Worm (Caenorhabditis elegans) whole organism, young adult: ENCODE measurements around the gene K02C4.3.

Experiments used
- C06A6.2 ChIP-seq: fragments of 200-800 bp; sonication (Bioruptor generic); conservative IDR thresholded peaks from 2 replicates; pipeline ENCODE4 v1.3.6; 2022; ENCODE audit warnings: missing genetic modification characterization, missing compliant biosample characterization
- D2030.7 ChIP-seq: fragments of 200-800 bp; sonication (Bioruptor generic); IDR thresholded peaks from 2 replicates; pipeline ENCODE4 v1.3.6; 2022; ENCODE audit warnings: missing genetic modification reagents, missing genetic modification characterization, missing compliant biosample characterization
- F22D6.2 ChIP-seq: sonication (generic microtip); optimal IDR thresholded peaks from 2 replicates; lab custom pipeline; 2016; ENCODE audit warnings: mild to moderate bottlenecking, missing genetic modification characterization, missing compliant biosample characterization
- F49E8.2 ChIP-seq: sonication (generic microtip); optimal IDR thresholded peaks from 3 replicates; lab custom pipeline; 2017; ENCODE audit warnings: missing genetic modification characterization, mild to moderate bottlenecking, missing compliant biosample characterization, antibody characterized with exemption, moderate library complexity; ENCODE audit not compliant: insufficient read depth
- F57A8.1 ChIP-seq: fragments of 200-800 bp; sonication (Bioruptor generic); optimal IDR thresholded peaks from 2 replicates; lab custom pipeline; 2018; ENCODE audit warnings: mild to moderate bottlenecking, missing genetic modification characterization, moderate library complexity, missing compliant biosample characterization
- F57C9.4 ChIP-seq: sonication (generic microtip); optimal IDR thresholded peaks from 2 replicates; lab custom pipeline; 2017; ENCODE audit warnings: mild to moderate bottlenecking, missing genetic modification characterization, missing compliant biosample characterization
- K11D2.4 ChIP-seq: fragments of 200-800 bp; sonication (Bioruptor generic); IDR thresholded peaks from 2 replicates; pipeline ENCODE4 v1.3.6; 2022; ENCODE audit warnings: missing genetic modification reagents, missing genetic modification characterization, missing compliant biosample characterization
- Y53F4B.3 ChIP-seq: fragments of 200-800 bp; sonication (Bioruptor generic); IDR thresholded peaks from 2 replicates; pipeline ENCODE4 v1.3.6; 2022; ENCODE audit warnings: missing genetic modification reagents, missing genetic modification characterization, missing compliant biosample characterization
- Y53G8AR.9 ChIP-seq: fragments of 200-800 bp; sonication (Bioruptor generic); conservative IDR thresholded peaks from 2 replicates; pipeline ENCODE4 v1.3.6; 2022; ENCODE audit warnings: missing genetic modification reagents, missing genetic modification characterization, missing compliant biosample characterization
- Y67H2A.10 ChIP-seq: fragments of 200-800 bp; sonication (Bioruptor generic); conservative IDR thresholded peaks from 2 replicates; pipeline ENCODE4 v1.3.6; 2022; ENCODE audit warnings: missing genetic modification reagents, missing genetic modification characterization, missing compliant biosample characterization
- Y95B8A.8 ChIP-seq: fragments of 200-800 bp; sonication (Bioruptor generic); IDR thresholded peaks from 2 replicates; pipeline ENCODE4 v1.3.6; 2022; ENCODE audit warnings: missing genetic modification reagents, missing genetic modification characterization, missing compliant biosample characterization
- ZK185.1 ChIP-seq: sonication (generic microtip); optimal IDR thresholded peaks from 2 replicates; lab custom pipeline; 2016; ENCODE audit warnings: mild to moderate bottlenecking, missing genetic modification characterization, missing compliant biosample characterization; ENCODE audit not compliant: poor library complexity, severe bottlenecking
- aptf-3 ChIP-seq: fragments of 200-800 bp; sonication (Bioruptor generic); IDR thresholded peaks from 2 replicates; pipeline ENCODE4 v1.3.6; 2022; ENCODE audit warnings: missing genetic modification characterization, missing compliant biosample characterization
- athp-1 ChIP-seq: sonication (generic microtip); optimal IDR thresholded peaks from 2 replicates; lab custom pipeline; 2017; ENCODE audit warnings: mild to moderate bottlenecking, missing genetic modification characterization, missing compliant biosample characterization
- attf-3 ChIP-seq: fragments of 200-800 bp; sonication (Bioruptor generic); conservative IDR thresholded peaks from 2 replicates; pipeline ENCODE4 v1.3.6; 2022; ENCODE audit warnings: missing genetic modification reagents, missing genetic modification characterization, missing compliant biosample characterization
- ceh-27 ChIP-seq: fragments of 200-800 bp; sonication (Bioruptor generic); optimal IDR thresholded peaks from 2 replicates; lab custom pipeline; 2018; ENCODE audit warnings: mild to moderate bottlenecking, missing genetic modification characterization, moderate library complexity, missing compliant biosample characterization
- ceh-91 ChIP-seq: fragments of 200-800 bp; sonication (Bioruptor generic); IDR thresholded peaks from 2 replicates; pipeline ENCODE4 v1.3.6; 2022; ENCODE audit warnings: missing genetic modification reagents, missing genetic modification characterization, missing compliant biosample characterization
- die-1 ChIP-seq: sonication (generic microtip); optimal IDR thresholded peaks from 2 replicates; lab custom pipeline; 2016; ENCODE audit warnings: missing genotype, mild to moderate bottlenecking, missing genetic modification characterization, missing compliant biosample characterization
- dox-1 ChIP-seq: fragments of 200-800 bp; sonication (Bioruptor generic); IDR thresholded peaks from 2 replicates; pipeline ENCODE4 v1.3.6; 2022; ENCODE audit warnings: missing genetic modification reagents, missing genetic modification characterization, missing compliant biosample characterization
- egl-18 ChIP-seq: fragments of 200-800 bp; sonication (Bioruptor generic); IDR thresholded peaks from 2 replicates; pipeline ENCODE4 v1.3.6; 2022; ENCODE audit warnings: missing genetic modification reagents, missing genetic modification characterization, missing compliant biosample characterization
- egrh-3 ChIP-seq: fragments of 200-800 bp; sonication (Bioruptor generic); IDR thresholded peaks from 2 replicates; pipeline ENCODE4 v1.3.6; 2022; ENCODE audit warnings: missing genetic modification reagents, missing genetic modification characterization, missing compliant biosample characterization
- ets-4 ChIP-seq: fragments of 200-800 bp; sonication (Bioruptor generic); optimal IDR thresholded peaks from 2 replicates; lab custom pipeline; 2018; ENCODE audit warnings: mild to moderate bottlenecking, missing genetic modification characterization, missing compliant biosample characterization
- him-1 ChIP-seq: sonication (generic microtip); optimal IDR thresholded peaks from 2 replicates; lab custom pipeline; 2016; ENCODE audit warnings: missing genotype, missing genetic modification reagents, missing genetic modification characterization, missing compliant biosample characterization
- lag-1 ChIP-seq: fragments of 200-800 bp; sonication (Bioruptor generic); IDR thresholded peaks from 2 replicates; pipeline ENCODE4 v1.3.6; 2022; ENCODE audit warnings: missing genetic modification reagents, missing genetic modification characterization, missing compliant biosample characterization
- let-526 ChIP-seq: fragments of 200-800 bp; sonication (Bioruptor generic); IDR thresholded peaks from 2 replicates; pipeline ENCODE4 v1.3.6; 2022; ENCODE audit warnings: missing genetic modification reagents, missing genetic modification characterization, missing compliant biosample characterization
- lin-40 ChIP-seq: sonication (generic microtip); optimal IDR thresholded peaks from 2 replicates; lab custom pipeline; 2016; ENCODE audit warnings: missing genetic modification characterization, mild to moderate bottlenecking, missing compliant biosample characterization, missing genotype, missing genetic modification reagents
- lsl-1 ChIP-seq: fragments of 200-800 bp; sonication (Bioruptor generic); optimal IDR thresholded peaks from 2 replicates; lab custom pipeline; 2018; ENCODE audit warnings: mild to moderate bottlenecking, missing genetic modification characterization, moderate library complexity, missing compliant biosample characterization
- lsy-27 ChIP-seq: sonication (generic microtip); optimal IDR thresholded peaks from 2 replicates; lab custom pipeline; 2017; ENCODE audit warnings: missing genetic modification characterization, mild to moderate bottlenecking, missing compliant biosample characterization, antibody characterized with exemption, missing genotype, borderline replicate concordance; ENCODE audit not compliant: insufficient read depth
- madf-3 ChIP-seq: fragments of 200-800 bp; sonication (Bioruptor generic); IDR thresholded peaks from 2 replicates; pipeline ENCODE4 v1.3.6; 2022; ENCODE audit warnings: missing genetic modification reagents, missing genetic modification characterization, missing compliant biosample characterization
- madf-6 ChIP-seq: fragments of 200-800 bp; sonication (Bioruptor generic); IDR thresholded peaks from 2 replicates; pipeline ENCODE4 v1.3.6; 2022; ENCODE audit warnings: missing genetic modification reagents, missing genetic modification characterization, missing compliant biosample characterization
- madf-8 ChIP-seq: fragments of 200-800 bp; sonication (Bioruptor generic); conservative IDR thresholded peaks from 2 replicates; pipeline ENCODE4 v1.3.6; 2022; ENCODE audit warnings: missing genetic modification reagents, missing genetic modification characterization, missing compliant biosample characterization
- mcd-1 ChIP-seq: fragments of 200-800 bp; sonication (Bioruptor generic); IDR thresholded peaks from 2 replicates; pipeline ENCODE4 v1.3.6; 2022; ENCODE audit warnings: missing genetic modification reagents, missing genetic modification characterization, missing compliant biosample characterization
- nhr-179 ChIP-seq: sonication (generic microtip); optimal IDR thresholded peaks from 2 replicates; lab custom pipeline; 2016; ENCODE audit warnings: mild to moderate bottlenecking, missing genetic modification characterization, missing compliant biosample characterization
- nhr-90 ChIP-seq: sonication (generic microtip); optimal IDR thresholded peaks from 2 replicates; lab custom pipeline; 2016; ENCODE audit warnings: missing genotype, mild to moderate bottlenecking, missing genetic modification characterization, missing compliant biosample characterization
- pha-4 ChIP-seq: fragments of 150-350 bp; sonication (generic microtip); optimal IDR thresholded peaks from 2 replicates; lab custom pipeline; 2014; ENCODE audit warnings: missing biosample characterization, missing genetic modification reagents, missing genetic modification characterization
- repo-1 ChIP-seq: sonication (generic microtip); optimal IDR thresholded peaks from 2 replicates; lab custom pipeline; 2017; ENCODE audit warnings: mild to moderate bottlenecking, missing genetic modification characterization, missing compliant biosample characterization
- somi-1 ChIP-seq: fragments of 200-800 bp; sonication (Bioruptor generic); optimal IDR thresholded peaks from 2 replicates; lab custom pipeline; 2018; ENCODE audit warnings: mild to moderate bottlenecking, missing genetic modification characterization, missing compliant biosample characterization
- sptf-2 ChIP-seq: fragments of 200-800 bp; sonication (Bioruptor generic); optimal IDR thresholded peaks from 2 replicates; lab custom pipeline; 2018; ENCODE audit warnings: mild to moderate bottlenecking, missing genetic modification characterization, missing compliant biosample characterization
- zfh-2 ChIP-seq: fragments of 200-800 bp; sonication (Bioruptor generic); conservative IDR thresholded peaks from 2 replicates; pipeline ENCODE4 v1.3.6; 2022; ENCODE audit warnings: missing genetic modification reagents, missing genetic modification characterization, missing compliant biosample characterization
- ztf-6 ChIP-seq: fragments of 200-800 bp; sonication (Bioruptor generic); IDR thresholded peaks from 2 replicates; pipeline ENCODE4 v1.3.6; 2022; ENCODE audit warnings: missing genetic modification reagents, missing genetic modification characterization, missing compliant biosample characterization

Gene K02C4.3

ce11 chrII:8062334-8062791 lies 24.3 kb downstream of the K02C4.3 start, which contains the start of gene ufd-2 (continued):
- TF ChIP-seq lag-1 (GFP tag; lab: Robert Waterston, UW) (no peak), lsl-1 (peak; percentile 64), ztf-6 (GFP tag; lab: Robert Waterston, UW) (no peak), die-1 (no peak), madf-6 (GFP tag; lab: Robert Waterston, UW) (no peak), him-1 (tag; lab: Kevin White, UChicago) (no peak), attf-3 (peak; percentile 59; the same call in 1 of the 2 replicates), F22D6.2 (tag; lab: Kevin White, UChicago) (no peak), athp-1 (tag; lab: Kevin White, UChicago) (no peak), lsy-27 (tag; lab: Kevin White, UChicago) (no peak), Y53F4B.3 (no peak), C06A6.2 (no peak), Y53G8AR.9 (GFP tag; lab: Robert Waterston, UW) (no peak), dox-1 (no peak), madf-8 (GFP tag; lab: Robert Waterston, UW) (peak; percentile 53; the same call in 1 of the 2 replicates), mcd-1 (peak; percentile 94), ceh-91 (GFP tag; lab: Robert Waterston, UW) (0 out of 2 replicates have a peak, but pooled peaks have one; percentile 62), F49E8.2 (tag; lab: Kevin White, UChicago) (no peak), pha-4 (tag; lab: Kevin White, UChicago) (no peak), F57C9.4 (tag; lab: Kevin White, UChicago) (no peak), Y67H2A.10 (GFP tag; lab: Robert Waterston, UW) (no peak), ets-4 (no peak), aptf-3 (GFP tag; lab: Robert Waterston, UW) (no peak), F57A8.1 (no peak), madf-3 (GFP tag; lab: Robert Waterston, UW) (no peak), K11D2.4 (GFP tag; lab: Robert Waterston, UW) (no peak), nhr-179 (tag; lab: Kevin White, UChicago) (no peak), ceh-27 (GFP tag; lab: Kevin White, UChicago) (no peak), Y95B8A.8 (GFP tag; lab: Robert Waterston, UW) (no peak), let-526 (GFP tag; lab: Robert Waterston, UW) (no peak)

- TF ChIP-seq F22D6.2 (tag; lab: Kevin White, UChicago) (no peak), ZK185.1 (tag; lab: Kevin White, UChicago) (no peak), C06A6.2 (no peak), zfh-2 (GFP tag; lab: Robert Waterston, UW) (no peak), athp-1 (tag; lab: Kevin White, UChicago) (no peak), egrh-3 (no peak), repo-1 (tag; lab: Kevin White, UChicago) (no peak), aptf-3 (GFP tag; lab: Robert Waterston, UW) (no peak), lin-40 (tag; lab: Kevin White, UChicago) (no peak), nhr-90 (tag; lab: Kevin White, UChicago) (no peak), somi-1 (GFP tag; lab: Kevin White, UChicago) (no peak), D2030.7 (GFP tag; lab: Robert Waterston, UW) (no peak), ztf-6 (GFP tag; lab: Robert Waterston, UW) (no peak), sptf-2 (GFP tag; lab: Kevin White, UChicago) (no peak), egl-18 (GFP tag; lab: Robert Waterston, UW) (no peak)
- TF ChIP-seq, all 124 proteins: peak for 0
Observed at ce11 chrII:8059532-8059931, 27.1 kb downstream of the K02C4.3 start.
